Worm (Caenorhabditis elegans): Measurements from ENCODE around the gene C55B6.1.

Gene C55B6.1

ce11 chrX:7176817-7177216, 23.3 kb upstream of the C55B6.1 start:
- TF ChIP-seq nhr-84 (tag; optimal IDR thresholded peaks at IDR 0.05) (no peak), hlh-17 (GFP tag; optimal IDR thresholded peaks at IDR 0.05; ENCODE audit: borderline replicate concordance) (no peak), swsn-7 (tag; optimal IDR thresholded peaks at IDR 0.05) (no peak), ceh-90 (tag; optimal IDR thresholded peaks at IDR 0.05) (no peak), nhr-71 (tag; optimal IDR thresholded peaks at IDR 0.05) (no peak), vab-15 (tag; optimal IDR thresholded peaks at IDR 0.05) (no peak), lin-35 (GFP tag; optimal IDR thresholded peaks at IDR 0.05) (peak in 1 of 2 experiments; percentile 21), isw-1 (GFP tag; IDR thresholded peaks at IDR 0.05) (no peak), irx-1 (tag; optimal IDR thresholded peaks at IDR 0.05) (no peak), pqm-1 (tag; optimal IDR thresholded peaks at IDR 0.05) (no peak), snu-23 (GFP tag; optimal IDR thresholded peaks at IDR 0.05) (peak; percentile 16), nhr-85 (tag) (peak; percentile 23), ets-5 (GFP tag; IDR thresholded peaks at IDR 0.05) (no peak), elt-2 (tag; optimal IDR thresholded peaks at IDR 0.05) (no peak), nhr-19 (GFP tag; conservative IDR thresholded peaks at IDR 0.05) (no peak), C34B4.2 (tag; optimal IDR thresholded peaks at IDR 0.05) (no peak), Y116A8C.19 (tag; optimal IDR thresholded peaks at IDR 0.05; ENCODE audit: borderline replicate concordance) (no peak), nhr-11 (tag; optimal IDR thresholded peaks at IDR 0.05) (no peak), zag-1 (tag; optimal IDR thresholded peaks at IDR 0.05) (no peak), pag-3 (tag; optimal IDR thresholded peaks at IDR 0.05; ENCODE audit: borderline replicate concordance, insufficient read depth) (no peak), fkh-10 (GFP tag; optimal IDR thresholded peaks at IDR 0.05) (no peak), efl-3 (GFP tag; optimal IDR thresholded peaks at IDR 0.05) (no peak), nhr-90 (tag; optimal IDR thresholded peaks at IDR 0.05; ENCODE audit: poor library complexity) (peak; percentile 32), tlp-1 (tag; optimal IDR thresholded peaks at IDR 0.05) (no peak), sup-37 (GFP tag; optimal IDR thresholded peaks at IDR 0.05) (no peak), mep-1 (tag; optimal IDR thresholded peaks at IDR 0.05) (no peak)

DNA sequence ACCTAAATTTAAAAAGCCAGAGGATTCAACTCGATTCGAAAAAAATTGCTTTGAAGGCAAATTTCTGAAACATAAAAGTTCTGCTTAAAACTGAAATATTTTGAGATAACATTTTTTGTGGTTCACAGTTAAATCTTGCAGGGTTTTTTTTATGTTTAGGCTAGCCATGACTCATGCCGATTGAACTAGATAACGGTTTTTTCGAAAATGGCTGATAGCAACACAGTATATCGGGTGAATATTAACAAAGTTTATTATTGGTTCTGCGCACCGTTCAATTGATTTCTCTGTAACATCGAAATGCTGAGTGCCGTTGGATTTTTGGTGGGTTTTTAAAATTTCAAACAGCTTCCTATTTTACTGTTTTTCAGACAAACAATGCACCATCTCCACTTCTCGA, 22.8 kb upstream of the C55B6.1 start, which contains the start of gene F43E12.1:
Gene F43E12.1, plus strand, starts transcription at position 301 of the 400 bp plus-strand sequence.
- TF ChIP-seq irx-1 (tag; optimal IDR thresholded peaks at IDR 0.05), result no peak
- no peak for TF ChIP-seq C04F5.9 (tag; optimal IDR thresholded peaks at IDR 0.05)
- TF ChIP-seq swsn-7 (tag; optimal IDR thresholded peaks at IDR 0.05), result no peak

DNA sequence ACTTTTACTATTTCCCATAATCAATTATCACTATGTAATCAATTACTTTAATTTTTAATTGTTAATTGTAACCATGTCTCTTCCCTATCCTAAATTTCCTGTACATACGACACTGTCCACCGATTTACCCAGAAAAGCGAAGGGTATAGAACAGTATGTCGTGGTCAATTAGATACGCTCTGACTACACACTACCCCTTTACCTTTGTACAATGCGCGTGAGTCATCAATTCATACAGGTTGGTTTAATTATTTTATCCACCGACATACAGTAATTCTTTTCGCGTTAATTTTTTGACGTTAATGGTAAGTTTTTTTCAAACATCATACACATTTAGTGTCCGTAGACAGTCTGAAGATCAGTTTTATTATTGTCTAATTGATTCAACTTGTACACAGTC, 18.5 kb upstream of the C55B6.1 start:
- peak; percentile 94 for TF ChIP-seq nhr-47 (tag; optimal IDR thresholded peaks at IDR 0.05)
- TF ChIP-seq unc-130 (tag; optimal IDR thresholded peaks at IDR 0.05), result peak; percentile 54
- TF ChIP-seq nhr-90 (tag; optimal IDR thresholded peaks at IDR 0.05; ENCODE audit: poor library complexity), result peak; percentile 99
- TF ChIP-seq mep-1 (tag; optimal IDR thresholded peaks at IDR 0.05), result peak; percentile 89
- TF ChIP-seq C16A3.4 (tag; optimal IDR thresholded peaks at IDR 0.05), result peak; percentile 97
- TF ChIP-seq ces-1 (GFP tag; optimal IDR thresholded peaks at IDR 0.05), result no peak
- no peak for TF ChIP-seq zag-1 (tag; optimal IDR thresholded peaks at IDR 0.05)
- peak; percentile 96 for TF ChIP-seq jun-1 (tag; optimal IDR thresholded peaks at IDR 0.05)
- peak; percentile 89 for TF ChIP-seq nhr-19 (GFP tag; conservative IDR thresholded peaks at IDR 0.05)
- TF ChIP-seq lin-15B (tag; optimal IDR thresholded peaks at IDR 0.05), result no peak
- no peak for TF ChIP-seq mab-9 (GFP tag; IDR thresholded peaks at IDR 0.05)
- peak; percentile 79 for TF ChIP-seq zip-4 (GFP tag; optimal IDR thresholded peaks at IDR 0.05)
- peak; percentile 79 for TF ChIP-seq aly-2 (tag; optimal IDR thresholded peaks at IDR 0.05)
- TF ChIP-seq nhr-237 (tag; optimal IDR thresholded peaks at IDR 0.05), result peak; percentile 86
- peak; percentile 96 for TF ChIP-seq nhr-85 (tag)
- peak; percentile 83 for TF ChIP-seq lin-14 (GFP tag; optimal IDR thresholded peaks at IDR 0.05)
- no peak for TF ChIP-seq hlh-17 (GFP tag; optimal IDR thresholded peaks at IDR 0.05; ENCODE audit: borderline replicate concordance)
- TF ChIP-seq unc-98 (GFP tag; IDR thresholded peaks at IDR 0.05), result no peak
- TF ChIP-seq nhr-28 (tag; optimal IDR thresholded peaks at IDR 0.05), result no peak
- peak; percentile 74 for TF ChIP-seq pax-3 (tag; optimal IDR thresholded peaks at IDR 0.05)
- no peak for TF ChIP-seq sptf-1 (tag; optimal IDR thresholded peaks at IDR 0.05)
- TF ChIP-seq sup-37 (GFP tag; optimal IDR thresholded peaks at IDR 0.05), result peak; percentile 65
- peak; percentile 11 to 41 (median 36) for TF ChIP-seq dpl-1 (GFP tag; optimal IDR thresholded peaks at IDR 0.05)
- peak; percentile 69 for TF ChIP-seq ceh-8 (GFP tag; optimal IDR thresholded peaks at IDR 0.05)
- TF ChIP-seq aha-1 (tag; optimal IDR thresholded peaks at IDR 0.05), result peak; percentile 7
- TF ChIP-seq ceh-90 (tag; optimal IDR thresholded peaks at IDR 0.05), result no peak
- peak; percentile 48 for TF ChIP-seq sox-4 (tag; optimal IDR thresholded peaks at IDR 0.05)
- peak; percentile 81 for TF ChIP-seq swsn-7 (tag; optimal IDR thresholded peaks at IDR 0.05)
- peak; percentile 76 for TF ChIP-seq rnt-1 (tag; optimal IDR thresholded peaks at IDR 0.05)
- peak in 1 of 2 experiments; percentile 80 for TF ChIP-seq mdl-1 (tag; optimal IDR thresholded peaks at IDR 0.05)
- TF ChIP-seq tlp-1 (tag; optimal IDR thresholded peaks at IDR 0.05), result no peak
- peak; percentile 92 for TF ChIP-seq elt-2 (tag; optimal IDR thresholded peaks at IDR 0.05)
